Worm (Caenorhabditis elegans): Measurements from ENCODE around the gene msp-79.

DNA sequence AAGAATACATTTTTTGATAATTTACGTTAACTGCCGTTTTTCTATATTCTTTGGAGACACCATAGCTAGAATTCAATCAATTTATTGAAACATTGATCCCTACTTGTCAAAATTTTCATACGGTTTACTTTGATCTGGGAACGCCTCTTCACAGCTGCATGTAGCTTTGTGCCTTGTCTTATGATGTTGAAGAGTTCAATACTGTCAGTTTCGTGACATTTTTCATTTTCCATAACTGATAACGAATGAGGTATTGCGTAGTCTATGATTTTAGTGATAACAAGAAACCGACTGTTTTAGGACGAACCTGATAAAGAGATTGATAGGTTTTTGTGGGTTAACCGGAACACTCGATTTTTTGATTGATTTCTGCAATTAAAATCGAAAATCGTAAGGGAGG lies 34.5 kb upstream of the msp-79 start:
- TF ChIP-seq nhr-28 (tag; optimal IDR thresholded peaks at IDR 0.05) (no peak), fkh-2 (tag; optimal IDR thresholded peaks at IDR 0.05) (no peak), unc-62 (GFP tag; optimal IDR thresholded peaks at IDR 0.05) (no peak), nhr-77 (tag; optimal IDR thresholded peaks at IDR 0.05) (no peak), skn-1 (tag; optimal IDR thresholded peaks at IDR 0.05) (no peak), pha-4 (tag; optimal IDR thresholded peaks at IDR 0.05) (peak; percentile 66), nhr-237 (tag; optimal IDR thresholded peaks at IDR 0.05) (no peak), zag-1 (tag; optimal IDR thresholded peaks at IDR 0.05) (no peak), fkh-10 (GFP tag; optimal IDR thresholded peaks at IDR 0.05) (no peak)

Measured in whole organism, L3 larva.